Worm (Caenorhabditis elegans): Measurements from ENCODE around the gene srh-95.

ce11 chrV:16235135-16235534 is 11.5 kb upstream of the srh-95 start, which contains the start of gene F21H7.3:
- TF ChIP-seq flt-1 (GFP tag; IDR thresholded peaks at IDR 0.05), result no peak
- TF ChIP-seq klf-2 (GFP tag; conservative IDR thresholded peaks at IDR 0.05), result no peak
- no peak for TF ChIP-seq ztf-23 (GFP tag; IDR thresholded peaks at IDR 0.05)
